Worm (Caenorhabditis elegans) whole organism, early embryonic: ENCODE measurements around the gene mbf-1.

Experiments used
- B0310.2 ChIP-seq: sonication (generic microtip); optimal IDR thresholded peaks from 2 replicates; lab custom pipeline; 2016; ENCODE audit warnings: mild to moderate bottlenecking, missing genetic modification characterization, missing compliant biosample characterization
- F13C5.2 ChIP-seq: sonication (generic microtip); optimal IDR thresholded peaks from 2 replicates; lab custom pipeline; 2017; ENCODE audit warnings: mild to moderate bottlenecking, missing genetic modification characterization, inconsistent platforms, missing compliant biosample characterization
- aly-1 ChIP-seq: sonication (generic microtip); optimal IDR thresholded peaks from 2 replicates; lab custom pipeline; 2016; ENCODE audit warnings: missing genetic modification characterization, missing compliant biosample characterization
- ama-1 ChIP-seq: fragments of 150-350 bp; optimal IDR thresholded peaks from 2 replicates; lab custom pipeline; 2014
- ceh-13 ChIP-seq: fragments of 200-800 bp; sonication (Bioruptor generic); optimal IDR thresholded peaks from 2 replicates; lab custom pipeline; 2018; ENCODE audit warnings: mild to moderate bottlenecking, missing genetic modification characterization, missing compliant biosample characterization
- ceh-36 ChIP-seq: sonication (generic microtip); optimal IDR thresholded peaks from 2 replicates; lab custom pipeline; 2016; ENCODE audit warnings: missing genetic modification characterization, inconsistent platforms, missing compliant biosample characterization
- ets-7 ChIP-seq: sonication (generic microtip); optimal IDR thresholded peaks from 2 replicates; lab custom pipeline; 2016; ENCODE audit warnings: missing genotype, missing genetic modification characterization, missing compliant biosample characterization
- flt-1 ChIP-seq: fragments of 200-800 bp; sonication (Bioruptor generic); IDR thresholded peaks from 2 replicates; pipeline ENCODE4 v1.3.6; 2022; ENCODE audit warnings: missing genetic modification characterization, missing compliant biosample characterization
- hmbx-1 ChIP-seq: sonication (generic microtip); optimal IDR thresholded peaks from 2 replicates; lab custom pipeline; 2016; ENCODE audit warnings: mild to moderate bottlenecking, missing genetic modification characterization, missing compliant biosample characterization
- hmg-4 ChIP-seq: fragments of 200-800 bp; sonication (Bioruptor generic); optimal IDR thresholded peaks from 2 replicates; lab custom pipeline; 2018; ENCODE audit warnings: mild to moderate bottlenecking, missing genetic modification characterization, missing compliant biosample characterization
- hnd-1 ChIP-seq: sonication (generic microtip); optimal IDR thresholded peaks from 2 replicates; lab custom pipeline; 2016; ENCODE audit warnings: missing genetic modification characterization, missing compliant biosample characterization
- pes-1 ChIP-seq: fragments of 200-800 bp; sonication (Bioruptor generic); IDR thresholded peaks from 2 replicates; pipeline ENCODE4 v1.3.6; 2022; ENCODE audit warnings: missing genetic modification reagents, missing genetic modification characterization, missing compliant biosample characterization
- scrt-1 ChIP-seq: fragments of 200-800 bp; sonication (Bioruptor generic); IDR thresholded peaks from 2 replicates; pipeline ENCODE4 v1.3.6; 2022; ENCODE audit warnings: missing genetic modification characterization, missing compliant biosample characterization
- sea-1 ChIP-seq: fragments of 200-800 bp; sonication (Bioruptor generic); conservative IDR thresholded peaks from 2 replicates; pipeline ENCODE4 v1.3.6; 2022; ENCODE audit warnings: missing genetic modification characterization, missing compliant biosample characterization
- tbx-11 ChIP-seq: fragments of 200-800 bp; sonication (Bioruptor generic); IDR thresholded peaks from 2 replicates; pipeline ENCODE4 v1.3.6; 2022; ENCODE audit warnings: missing genetic modification characterization, missing compliant biosample characterization
- tbx-37 ChIP-seq: fragments of 200-800 bp; sonication (Bioruptor generic); conservative IDR thresholded peaks from 2 replicates; pipeline ENCODE4 v1.3.6; 2022; ENCODE audit warnings: missing genetic modification reagents, missing genetic modification characterization, missing compliant biosample characterization
- tra-4 ChIP-seq: sonication (generic microtip); optimal IDR thresholded peaks from 2 replicates; lab custom pipeline; 2017; ENCODE audit warnings: missing genetic modification characterization, missing compliant biosample characterization

The mbf-1 gene

DNA sequence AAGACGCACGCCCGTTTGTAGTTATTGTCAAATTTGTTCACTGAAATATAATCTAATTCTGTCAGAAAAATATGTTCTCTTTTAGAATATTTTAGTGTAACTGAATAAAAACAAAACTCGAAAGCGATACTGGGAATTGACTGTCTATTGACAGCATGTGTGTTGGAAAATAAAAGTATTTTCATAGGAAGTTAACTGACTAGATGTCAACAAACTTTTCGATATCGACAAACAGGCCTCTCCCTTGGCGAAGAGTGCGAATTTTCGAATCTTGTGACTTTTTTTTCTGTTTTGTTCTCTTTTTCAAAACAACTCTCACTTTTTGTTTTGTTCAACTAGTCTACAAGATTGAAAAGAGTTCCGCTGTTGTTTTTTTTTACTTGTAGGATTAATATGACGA is 41.9 kb downstream of the mbf-1 start:
- TF ChIP-seq ceh-13: no peak
- no peak for TF ChIP-seq aly-1 (tag; lab: Kevin White, UChicago)
- TF ChIP-seq hmg-4 (GFP tag; lab: Kevin White, UChicago): no peak
- no peak for TF ChIP-seq tbx-37
- TF ChIP-seq scrt-1: no peak
- TF ChIP-seq hnd-1: no peak
- TF ChIP-seq ceh-36 (tag; lab: Kevin White, UChicago): no peak
- TF ChIP-seq ets-7 (tag; lab: Kevin White, UChicago): no peak
- no peak for TF ChIP-seq flt-1 (GFP tag; lab: Robert Waterston, UW)
- no peak for TF ChIP-seq F13C5.2
- TF ChIP-seq tra-4 (tag; lab: Kevin White, UChicago): no peak
- TF ChIP-seq hmbx-1: no peak

- no peak for TF ChIP-seq scrt-1
- no peak for TF ChIP-seq tra-4 (tag; lab: Kevin White, UChicago)
- no peak for TF ChIP-seq B0310.2
- no peak for TF ChIP-seq hmg-4 (GFP tag; lab: Kevin White, UChicago)
- no peak for TF ChIP-seq ama-1
- no peak for TF ChIP-seq hnd-1
- no peak for TF ChIP-seq ceh-36 (tag; lab: Kevin White, UChicago)
- TF ChIP-seq tbx-11: no peak
- TF ChIP-seq aly-1 (tag; lab: Kevin White, UChicago): no peak
- no peak for TF ChIP-seq F13C5.2
- no peak for TF ChIP-seq flt-1 (GFP tag; lab: Robert Waterston, UW)
- no peak for TF ChIP-seq sea-1 (GFP tag; lab: Robert Waterston, UW)
- TF ChIP-seq pes-1 (GFP tag; lab: Robert Waterston, UW): no peak
- no peak for TF ChIP-seq ceh-13
- TF ChIP-seq tbx-37: no peak
- TF ChIP-seq ets-7 (tag; lab: Kevin White, UChicago): no peak
Measured at ce11 chrIV:11435761-11436160, 44.4 kb downstream of the mbf-1 start.

- no peak for TF ChIP-seq hmbx-1
- no peak for TF ChIP-seq ceh-13
- TF ChIP-seq tbx-11: no peak
- no peak for TF ChIP-seq F13C5.2
- TF ChIP-seq ama-1: no peak
Measured at ce11 chrIV:11434575-11434974, 45.6 kb downstream of the mbf-1 start.

- no peak for TF ChIP-seq F13C5.2
- no peak for TF ChIP-seq hnd-1
- no peak for TF ChIP-seq sea-1 (GFP tag; lab: Robert Waterston, UW)
Measured at ce11 chrIV:11433709-11434108, 46.5 kb downstream of the mbf-1 start.

ce11 chrIV:11431448-11431847 is 48.7 kb downstream of the mbf-1 start:
- TF ChIP-seq ama-1 (no peak), hmg-4 (GFP tag; lab: Kevin White, UChicago) (no peak), F13C5.2 (no peak), ets-7 (tag; lab: Kevin White, UChicago) (no peak), tbx-37 (no peak), hmbx-1 (no peak), aly-1 (tag; lab: Kevin White, UChicago) (no peak), hnd-1 (no peak), ceh-13 (no peak)
